Worm (Caenorhabditis elegans) whole organism, L3 larva: ENCODE measurements around the gene ncx-9.

ENCODE experiments used
- ZK546.5 ChIP-seq: sonication (generic microtip); optimal IDR thresholded peaks from 2 replicates; lab custom pipeline; 2017; ENCODE audit warnings: missing biosample characterization, missing genetic modification characterization
- nhr-11 ChIP-seq: fragments of 150-350 bp; optimal IDR thresholded peaks from 2 replicates; lab custom pipeline; 2014; ENCODE audit warnings: missing biosample characterization, missing genetic modification characterization
- nhr-43 ChIP-seq: sonication (generic microtip); optimal IDR thresholded peaks from 2 replicates; lab custom pipeline; 2016; ENCODE audit warnings: mild to moderate bottlenecking, missing genetic modification characterization, missing compliant biosample characterization; ENCODE audit not compliant: poor library complexity, severe bottlenecking
- nhr-77 ChIP-seq: fragments of 150-350 bp; optimal IDR thresholded peaks from 2 replicates; lab custom pipeline; 2014; ENCODE audit warnings: missing biosample characterization, missing genetic modification characterization
- snpc-4 ChIP-seq: fragments of 150-350 bp; optimal IDR thresholded peaks from 2 replicates; lab custom pipeline; 2014; ENCODE audit warnings: missing biosample characterization, missing genetic modification characterization

DNA sequence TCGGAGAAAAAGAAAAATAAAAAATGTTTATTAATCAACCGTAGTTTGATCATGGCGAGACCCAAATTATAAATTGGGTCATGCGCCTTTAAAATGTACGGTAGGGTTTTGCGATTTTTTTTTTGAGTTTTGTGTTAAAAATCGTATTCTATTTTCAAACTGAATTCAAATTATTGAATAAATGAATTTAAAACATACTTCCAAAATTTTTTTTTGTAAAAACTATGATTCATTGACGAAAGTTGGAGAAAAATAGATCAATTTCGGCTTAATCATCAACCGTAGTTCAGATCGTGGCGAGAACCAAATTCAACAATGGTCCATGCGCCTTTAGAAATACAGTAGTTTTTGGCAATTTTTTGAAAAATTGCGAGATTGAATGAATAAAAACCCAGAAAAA, 31.4 kb downstream of the ncx-9 start:
- TF ChIP-seq nhr-43 (no peak), nhr-11 (tag; lab: Kevin White, UChicago) (no peak), ZK546.5 (tag; lab: Kevin White, UChicago) (no peak), snpc-4 (tag; lab: Kevin White, UChicago) (no peak), nhr-77 (no peak)
